Worm (Caenorhabditis elegans) whole organism, young adult: ENCODE measurements around the gene ZK550.2.

Experiments used
- B0336.3 ChIP-seq: fragments of 200-800 bp; sonication (Bioruptor generic); IDR thresholded peaks from 2 replicates; pipeline ENCODE4 v1.3.6; 2022; ENCODE audit warnings: missing genetic modification characterization, missing compliant biosample characterization
- F22D6.2 ChIP-seq: sonication (generic microtip); optimal IDR thresholded peaks from 2 replicates; lab custom pipeline; 2016; ENCODE audit warnings: mild to moderate bottlenecking, missing genetic modification characterization, missing compliant biosample characterization
- F33H1.4 ChIP-seq: fragments of 200-800 bp; sonication (Bioruptor generic); IDR thresholded peaks from 2 replicates; pipeline ENCODE4 v1.3.6; 2022; ENCODE audit warnings: missing genetic modification reagents, missing genetic modification characterization, missing compliant biosample characterization
- F39B2.1 ChIP-seq: fragments of 200-800 bp; sonication (Bioruptor generic); IDR thresholded peaks from 2 replicates; pipeline ENCODE4 v1.3.6; 2022; ENCODE audit warnings: missing genetic modification reagents, missing genetic modification characterization, missing compliant biosample characterization
- F55B11.4 ChIP-seq: sonication (generic microtip); optimal IDR thresholded peaks from 2 replicates; lab custom pipeline; 2016; ENCODE audit warnings: missing compliant biosample characterization, missing genetic modification characterization, borderline replicate concordance; ENCODE audit not compliant: insufficient read depth
- F57C9.4 ChIP-seq: sonication (generic microtip); optimal IDR thresholded peaks from 2 replicates; lab custom pipeline; 2017; ENCODE audit warnings: mild to moderate bottlenecking, missing genetic modification characterization, missing compliant biosample characterization
- K11D2.4 ChIP-seq: fragments of 200-800 bp; sonication (Bioruptor generic); IDR thresholded peaks from 2 replicates; pipeline ENCODE4 v1.3.6; 2022; ENCODE audit warnings: missing genetic modification reagents, missing genetic modification characterization, missing compliant biosample characterization
- Y56A3A.18 ChIP-seq: fragments of 200-800 bp; sonication (Bioruptor generic); IDR thresholded peaks from 2 replicates; pipeline ENCODE4 v1.3.6; 2022; ENCODE audit warnings: missing genetic modification reagents, missing genetic modification characterization, missing compliant biosample characterization
- Y67H2A.10 ChIP-seq: fragments of 200-800 bp; sonication (Bioruptor generic); conservative IDR thresholded peaks from 2 replicates; pipeline ENCODE4 v1.3.6; 2022; ENCODE audit warnings: missing genetic modification reagents, missing genetic modification characterization, missing compliant biosample characterization
- ZK185.1 ChIP-seq: sonication (generic microtip); optimal IDR thresholded peaks from 2 replicates; lab custom pipeline; 2016; ENCODE audit warnings: mild to moderate bottlenecking, missing genetic modification characterization, missing compliant biosample characterization; ENCODE audit not compliant: poor library complexity, severe bottlenecking
- ama-1 ChIP-seq, 3 experiments: fragments of 150-350 bp in 1 of 3; sonication (generic microtip) in 2 of 3; optimal IDR thresholded peaks; 2 replicates each; lab custom pipeline; 2014 to 2018; ENCODE audit warnings: missing biosample characterization in 2 of 3, missing genetic modification characterization in 2 of 3, missing genetic modification reagents in 2 of 3
- aptf-3 ChIP-seq: fragments of 200-800 bp; sonication (Bioruptor generic); IDR thresholded peaks from 2 replicates; pipeline ENCODE4 v1.3.6; 2022; ENCODE audit warnings: missing genetic modification characterization, missing compliant biosample characterization
- attf-3 ChIP-seq: fragments of 200-800 bp; sonication (Bioruptor generic); conservative IDR thresholded peaks from 2 replicates; pipeline ENCODE4 v1.3.6; 2022; ENCODE audit warnings: missing genetic modification reagents, missing genetic modification characterization, missing compliant biosample characterization
- bed-1 ChIP-seq: fragments of 200-800 bp; sonication (Bioruptor generic); IDR thresholded peaks from 2 replicates; pipeline ENCODE4 v1.3.6; 2022; ENCODE audit warnings: missing genetic modification reagents, missing genetic modification characterization, missing compliant biosample characterization
- dox-1 ChIP-seq: fragments of 200-800 bp; sonication (Bioruptor generic); IDR thresholded peaks from 2 replicates; pipeline ENCODE4 v1.3.6; 2022; ENCODE audit warnings: missing genetic modification reagents, missing genetic modification characterization, missing compliant biosample characterization
- efl-1 ChIP-seq: fragments of 150-350 bp; optimal IDR thresholded peaks from 2 replicates; lab custom pipeline; 2014; ENCODE audit warnings: missing biosample characterization, missing genetic modification reagents, missing genetic modification characterization
- ekl-4 ChIP-seq: fragments of 200-800 bp; sonication (Bioruptor generic); IDR thresholded peaks from 2 replicates; pipeline ENCODE4 v1.3.6; 2022; ENCODE audit warnings: missing genetic modification reagents, missing genetic modification characterization, missing compliant biosample characterization
- fkh-3 ChIP-seq: sonication (generic microtip); optimal IDR thresholded peaks from 2 replicates; lab custom pipeline; 2016; ENCODE audit warnings: mild to moderate bottlenecking, missing genetic modification characterization, missing compliant biosample characterization
- him-1 ChIP-seq: sonication (generic microtip); optimal IDR thresholded peaks from 2 replicates; lab custom pipeline; 2016; ENCODE audit warnings: missing genotype, missing genetic modification reagents, missing genetic modification characterization, missing compliant biosample characterization
- hmg-1.2 ChIP-seq: fragments of 200-800 bp; sonication (Bioruptor generic); IDR thresholded peaks from 2 replicates; pipeline ENCODE4 v1.3.6; 2022; ENCODE audit warnings: missing genetic modification reagents, missing genetic modification characterization, missing compliant biosample characterization
- hrde-1 ChIP-seq: sonication (generic microtip); optimal IDR thresholded peaks from 2 replicates; lab custom pipeline; 2016; ENCODE audit warnings: missing genetic modification characterization, mild to moderate bottlenecking, missing compliant biosample characterization, moderate library complexity, missing genotype, missing genetic modification reagents, borderline replicate concordance
- lin-40 ChIP-seq: sonication (generic microtip); optimal IDR thresholded peaks from 2 replicates; lab custom pipeline; 2016; ENCODE audit warnings: missing genetic modification characterization, mild to moderate bottlenecking, missing compliant biosample characterization, missing genotype, missing genetic modification reagents
- nhr-90 ChIP-seq: sonication (generic microtip); optimal IDR thresholded peaks from 2 replicates; lab custom pipeline; 2016; ENCODE audit warnings: missing genotype, mild to moderate bottlenecking, missing genetic modification characterization, missing compliant biosample characterization
- pha-4 ChIP-seq: fragments of 150-350 bp; sonication (generic microtip); optimal IDR thresholded peaks from 2 replicates; lab custom pipeline; 2014; ENCODE audit warnings: missing biosample characterization, missing genetic modification reagents, missing genetic modification characterization
- repo-1 ChIP-seq: sonication (generic microtip); optimal IDR thresholded peaks from 2 replicates; lab custom pipeline; 2017; ENCODE audit warnings: mild to moderate bottlenecking, missing genetic modification characterization, missing compliant biosample characterization
- snpc-3.4 ChIP-seq: sonication (generic microtip); optimal IDR thresholded peaks from 2 replicates; lab custom pipeline; 2017; ENCODE audit warnings: missing genetic modification characterization, mild to moderate bottlenecking, missing compliant biosample characterization, antibody characterized with exemption, moderate library complexity, missing genotype, missing genetic modification reagents
- tbp1 ChIP-seq: fragments of 200-800 bp; sonication (Bioruptor generic); optimal IDR thresholded peaks from 2 replicates; lab custom pipeline; 2018; ENCODE audit warnings: mild to moderate bottlenecking, missing genetic modification characterization, missing compliant biosample characterization
- tbx-9 ChIP-seq: sonication (generic microtip); optimal IDR thresholded peaks from 2 replicates; lab custom pipeline; 2016; ENCODE audit warnings: borderline replicate concordance, missing genetic modification characterization, inconsistent platforms, missing compliant biosample characterization
- tlf-1 ChIP-seq: fragments of 200-800 bp; sonication (Bioruptor generic); optimal IDR thresholded peaks from 2 replicates; lab custom pipeline; 2018; ENCODE audit warnings: mild to moderate bottlenecking, missing genetic modification characterization, missing compliant biosample characterization
- ztf-26 ChIP-seq: sonication (generic microtip); optimal IDR thresholded peaks from 2 replicates; lab custom pipeline; 2017; ENCODE audit warnings: missing genetic modification characterization, missing compliant biosample characterization
- ztf-6 ChIP-seq: fragments of 200-800 bp; sonication (Bioruptor generic); IDR thresholded peaks from 2 replicates; pipeline ENCODE4 v1.3.6; 2022; ENCODE audit warnings: missing genetic modification reagents, missing genetic modification characterization, missing compliant biosample characterization

Gene ZK550.2

DNA sequence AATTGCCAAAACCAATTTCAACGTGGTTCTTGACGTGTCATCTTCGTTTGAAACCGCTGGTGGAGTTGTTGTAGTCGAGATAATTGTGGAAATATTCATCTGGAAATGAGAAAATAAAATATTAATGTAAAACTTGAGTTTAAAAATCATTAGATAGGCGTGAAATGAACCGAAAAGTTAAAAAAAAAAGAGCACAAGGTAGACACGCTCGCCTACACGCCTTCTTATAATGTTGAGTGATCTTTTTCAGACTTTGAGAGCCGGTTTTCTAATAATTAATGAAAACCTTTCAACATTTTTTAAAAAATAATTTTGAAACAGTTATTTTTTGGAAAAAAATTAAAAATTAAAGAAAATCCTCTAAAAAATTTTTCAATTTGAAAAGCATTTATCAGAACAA lies 14.4 kb upstream of the ZK550.2 start, which contains the start of gene npr-32 (continued):
- TF ChIP-seq ZK185.1 (tag; lab: Kevin White, UChicago) (no peak), tlf-1 (GFP tag; lab: Kevin White, UChicago) (no peak)
- TF ChIP-seq, all 124 proteins: peak for 0

- TF ChIP-seq F39B2.1 (GFP tag; lab: Robert Waterston, UW) (no peak), hrde-1 (no peak), him-1 (tag; lab: Kevin White, UChicago) (no peak), bed-1 (GFP tag; lab: Robert Waterston, UW) (no peak), fkh-3 (tag; lab: Kevin White, UChicago) (no peak)
Measured at ce11 chrIV:17232899-17233298, 12.5 kb upstream of the ZK550.2 start.

- TF ChIP-seq efl-1 (GFP tag; lab: Kevin White, UChicago) (no peak), attf-3 (GFP tag; lab: Robert Waterston, UW) (no peak), F22D6.2 (tag; lab: Kevin White, UChicago) (no peak), repo-1 (no peak), ekl-4 (GFP tag; lab: Robert Waterston, UW) (no peak), tbp1 (GFP tag; lab: Kevin White, UChicago) (no peak)
- TF ChIP-seq, all 124 proteins: peak for 0
Measured at ce11 chrIV:17233494-17233893, 11.9 kb upstream of the ZK550.2 start.

DNA sequence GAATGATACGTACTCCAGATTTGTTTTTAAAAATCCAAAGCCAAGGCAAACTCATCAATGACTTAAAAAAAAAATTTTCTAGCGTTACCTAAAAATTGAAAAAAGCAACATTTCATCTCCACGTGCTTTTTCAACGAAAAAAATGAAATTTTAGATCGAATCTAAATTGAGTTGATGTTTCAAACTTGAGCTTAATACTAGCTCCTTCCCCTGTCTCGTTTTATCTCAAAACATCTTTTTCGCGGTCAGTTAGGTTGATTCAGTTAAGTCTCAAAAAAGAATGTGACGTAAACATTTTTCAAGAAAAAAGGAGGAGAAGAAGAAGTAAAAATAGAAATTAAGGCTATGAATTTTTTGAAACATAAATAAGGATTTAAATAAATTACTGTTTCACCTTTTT lies 8.4 kb upstream of the ZK550.2 start:
- TF ChIP-seq lin-40 (tag; lab: Kevin White, UChicago) = no peak
- no peak for TF ChIP-seq tlf-1 (GFP tag; lab: Kevin White, UChicago)
- no peak for TF ChIP-seq bed-1 (GFP tag; lab: Robert Waterston, UW)
- no peak for TF ChIP-seq nhr-90 (tag; lab: Kevin White, UChicago)
- no peak for TF ChIP-seq pha-4 (tag; lab: Kevin White, UChicago)
- TF ChIP-seq Y67H2A.10 (GFP tag; lab: Robert Waterston, UW) = no peak
- TF ChIP-seq ama-1 (optimal IDR thresholded peaks at IDR 0.05; lab: Kevin White, UChicago) = no peak
- no peak for TF ChIP-seq ama-1 (GFP tag; optimal IDR thresholded peaks at IDR 0.05; lab: Kevin White, UChicago)
- no peak for TF ChIP-seq hmg-1.2 (GFP tag; lab: Robert Waterston, UW)
- TF ChIP-seq F33H1.4 (GFP tag; lab: Robert Waterston, UW) = no peak
- no peak for TF ChIP-seq B0336.3 (GFP tag; lab: Robert Waterston, UW)
- TF ChIP-seq K11D2.4 (GFP tag; lab: Robert Waterston, UW) = no peak
- TF ChIP-seq ztf-26 (tag; lab: Kevin White, UChicago) = no peak

ce11 chrIV:17238951-17239350 lies 6.4 kb upstream of the ZK550.2 start:
- TF ChIP-seq Y56A3A.18 (GFP tag; lab: Robert Waterston, UW) (no peak), ztf-6 (GFP tag; lab: Robert Waterston, UW) (no peak), aptf-3 (GFP tag; lab: Robert Waterston, UW) (no peak), K11D2.4 (GFP tag; lab: Robert Waterston, UW) (no peak), F55B11.4 (tag; lab: Kevin White, UChicago) (no peak), F57C9.4 (no peak), dox-1 (GFP tag; lab: Robert Waterston, UW) (no peak), ekl-4 (GFP tag; lab: Robert Waterston, UW) (no peak), tbx-9 (tag; lab: Kevin White, UChicago) (no peak), snpc-3.4 (no peak)
